Worm (Caenorhabditis elegans) whole organism, L4/young adult: ENCODE measurements around the gene srv-29.

ENCODE experiments used
- W03F9.2 ChIP-seq: fragments of 150-350 bp; optimal IDR thresholded peaks from 2 replicates; lab custom pipeline; 2014; ENCODE audit warnings: missing biosample characterization, missing genetic modification characterization
- dao-5 ChIP-seq: sonication (generic microtip); optimal IDR thresholded peaks from 2 replicates; lab custom pipeline; 2016; ENCODE audit warnings: missing genotype, missing genetic modification characterization, moderate library complexity, missing compliant biosample characterization
- him-1 ChIP-seq: sonication (generic microtip); optimal IDR thresholded peaks from 2 replicates; lab custom pipeline; 2016; ENCODE audit warnings: missing genotype, missing genetic modification reagents, missing genetic modification characterization, missing compliant biosample characterization

ce11 chrIV:6258967-6259366, 7.4 kb downstream of the srv-29 start:
- TF ChIP-seq W03F9.2 (tag; lab: Kevin White, UChicago) = no peak
- no peak for TF ChIP-seq him-1 (tag; lab: Kevin White, UChicago)
- TF ChIP-seq dao-5 (tag; lab: Kevin White, UChicago) = no peak
